Worm (Caenorhabditis elegans) whole organism, L3 larva: ENCODE data around the gene ptr-3.

Experiments used
- R02D3.7 ChIP-seq: fragments of 150-350 bp; optimal IDR thresholded peaks from 2 replicates; lab custom pipeline; 2014; ENCODE audit warnings: missing biosample characterization, missing genetic modification characterization
- ZK546.5 ChIP-seq: sonication (generic microtip); optimal IDR thresholded peaks from 2 replicates; lab custom pipeline; 2017; ENCODE audit warnings: missing biosample characterization, missing genetic modification characterization
- aly-2 ChIP-seq: fragments of 150-350 bp; optimal IDR thresholded peaks from 2 replicates; lab custom pipeline; 2014; ENCODE audit warnings: missing biosample characterization, missing genetic modification characterization
- ceh-28 ChIP-seq: fragments of 150-350 bp; optimal IDR thresholded peaks from 2 replicates; lab custom pipeline; 2014; ENCODE audit warnings: missing biosample characterization, missing genetic modification reagents, missing genetic modification characterization
- ceh-82 ChIP-seq: fragments of 150-350 bp; optimal IDR thresholded peaks from 2 replicates; lab custom pipeline; 2014; ENCODE audit warnings: missing biosample characterization, missing genetic modification characterization
- ceh-9 ChIP-seq: sonication (generic microtip); optimal IDR thresholded peaks from 2 replicates; lab custom pipeline; 2018; ENCODE audit warnings: missing biosample characterization, missing genetic modification characterization
- daf-12 ChIP-seq: fragments of 150-350 bp; optimal IDR thresholded peaks from 2 replicates; lab custom pipeline; 2014; ENCODE audit warnings: missing biosample characterization, missing genetic modification reagents, missing genetic modification characterization
- egl-27 ChIP-seq: sonication (generic microtip); optimal IDR thresholded peaks from 4 replicates; lab custom pipeline; 2017; ENCODE audit warnings: missing biosample characterization, missing genetic modification reagents, missing genetic modification characterization
- elt-1 ChIP-seq: fragments of 150-350 bp; optimal IDR thresholded peaks from 2 replicates; lab custom pipeline; 2014; ENCODE audit warnings: missing biosample characterization, missing genetic modification characterization
- elt-2 ChIP-seq: sonication (generic microtip); optimal IDR thresholded peaks from 2 replicates; lab custom pipeline; 2016; ENCODE audit warnings: missing genetic modification reagents, mild to moderate bottlenecking, missing genetic modification characterization, missing compliant biosample characterization
- elt-3 ChIP-seq, 3 experiments: fragments of 150-350 bp in 1 of 3; sonication (generic microtip) in 2 of 3; optimal IDR thresholded peaks; 2 replicates in 2 of 3; 4 replicates in 1 of 3; lab custom pipeline; 2014 to 2017; ENCODE audit warnings: missing biosample characterization in 3 of 3, missing genetic modification characterization in 3 of 3
- fkh-10 ChIP-seq: sonication (generic microtip); optimal IDR thresholded peaks from 2 replicates; lab custom pipeline; 2017; ENCODE audit warnings: missing biosample characterization, missing genetic modification reagents, missing genetic modification characterization
- fkh-2 ChIP-seq: fragments of 150-350 bp; optimal IDR thresholded peaks from 2 replicates; lab custom pipeline; 2014; ENCODE audit warnings: missing biosample characterization, missing genetic modification reagents, missing genetic modification characterization
- hmg-11 ChIP-seq: sonication (generic microtip); optimal IDR thresholded peaks from 2 replicates; lab custom pipeline; 2016; ENCODE audit warnings: missing genetic modification characterization, missing compliant biosample characterization
- jun-1 ChIP-seq: fragments of 150-350 bp; optimal IDR thresholded peaks from 2 replicates; lab custom pipeline; 2014; ENCODE audit warnings: missing biosample characterization, missing genetic modification reagents, missing genetic modification characterization
- lin-15B ChIP-seq: fragments of 150-350 bp; optimal IDR thresholded peaks from 2 replicates; lab custom pipeline; 2014; ENCODE audit warnings: missing biosample characterization, missing genetic modification characterization
- lin-39 ChIP-seq: fragments of 150-350 bp; optimal IDR thresholded peaks from 2 replicates; lab custom pipeline; 2018; ENCODE audit warnings: missing biosample characterization, missing genetic modification reagents, missing genetic modification characterization
- lsy-12 ChIP-seq: sonication (generic microtip); optimal IDR thresholded peaks from 2 replicates; lab custom pipeline; 2016; ENCODE audit warnings: mild to moderate bottlenecking, missing genetic modification characterization, missing compliant biosample characterization
- mml-1 ChIP-seq: fragments of 150-350 bp; sonication (generic microtip); optimal IDR thresholded peaks from 3 replicates; lab custom pipeline; 2014; ENCODE audit warnings: missing biosample characterization, missing genetic modification characterization
- nfya-1 ChIP-seq: sonication (generic microtip); optimal IDR thresholded peaks from 2 replicates; lab custom pipeline; 2017; ENCODE audit warnings: missing genetic modification characterization, mild to moderate bottlenecking, missing compliant biosample characterization, antibody characterized with exemption, moderate library complexity; ENCODE audit not compliant: insufficient read depth
- nhr-11 ChIP-seq: fragments of 150-350 bp; optimal IDR thresholded peaks from 2 replicates; lab custom pipeline; 2014; ENCODE audit warnings: missing biosample characterization, missing genetic modification characterization
- nhr-23 ChIP-seq: fragments of 150-350 bp; optimal IDR thresholded peaks from 2 replicates; lab custom pipeline; 2014; ENCODE audit warnings: missing biosample characterization, missing genetic modification reagents, missing genetic modification characterization
- nhr-28 ChIP-seq: fragments of 150-350 bp; optimal IDR thresholded peaks from 2 replicates; lab custom pipeline; 2014; ENCODE audit warnings: missing biosample characterization, missing genetic modification characterization
- nhr-43 ChIP-seq: sonication (generic microtip); optimal IDR thresholded peaks from 2 replicates; lab custom pipeline; 2016; ENCODE audit warnings: mild to moderate bottlenecking, missing genetic modification characterization, missing compliant biosample characterization; ENCODE audit not compliant: poor library complexity, severe bottlenecking
- nhr-76 ChIP-seq: fragments of 150-350 bp; sonication (generic microtip); optimal IDR thresholded peaks from 5 replicates; lab custom pipeline; 2014; ENCODE audit warnings: missing biosample characterization, missing genetic modification characterization
- nhr-77 ChIP-seq: fragments of 150-350 bp; optimal IDR thresholded peaks from 2 replicates; lab custom pipeline; 2014; ENCODE audit warnings: missing biosample characterization, missing genetic modification characterization
- pha-4 ChIP-seq: fragments of 150-350 bp; optimal IDR thresholded peaks from 2 replicates; lab custom pipeline; 2014; ENCODE audit warnings: missing biosample characterization, missing genetic modification reagents, missing genetic modification characterization
- sea-2 ChIP-seq: fragments of 150-350 bp; sonication (generic microtip); optimal IDR thresholded peaks from 4 replicates; lab custom pipeline; 2014; ENCODE audit warnings: missing biosample characterization, missing genetic modification reagents, missing genetic modification characterization
- skn-1 ChIP-seq: fragments of 150-350 bp; optimal IDR thresholded peaks from 2 replicates; lab custom pipeline; 2014; ENCODE audit warnings: missing biosample characterization, missing genetic modification characterization
- unc-39 ChIP-seq: sonication (generic microtip); optimal IDR thresholded peaks from 4 replicates; lab custom pipeline; 2017; ENCODE audit warnings: missing biosample characterization, missing genetic modification characterization
- unc-62 ChIP-seq: fragments of 150-350 bp; sonication (generic microtip); optimal IDR thresholded peaks from 4 replicates; lab custom pipeline; 2014; ENCODE audit warnings: missing biosample characterization, missing genetic modification reagents, missing genetic modification characterization
- zag-1 ChIP-seq: fragments of 150-350 bp; optimal IDR thresholded peaks from 2 replicates; lab custom pipeline; 2014; ENCODE audit warnings: missing biosample characterization, missing genetic modification characterization
- ztf-4 ChIP-seq: fragments of 150-350 bp; optimal IDR thresholded peaks from 2 replicates; lab custom pipeline; 2014; ENCODE audit warnings: missing biosample characterization, missing genetic modification characterization

ptr-3 gene

DNA sequence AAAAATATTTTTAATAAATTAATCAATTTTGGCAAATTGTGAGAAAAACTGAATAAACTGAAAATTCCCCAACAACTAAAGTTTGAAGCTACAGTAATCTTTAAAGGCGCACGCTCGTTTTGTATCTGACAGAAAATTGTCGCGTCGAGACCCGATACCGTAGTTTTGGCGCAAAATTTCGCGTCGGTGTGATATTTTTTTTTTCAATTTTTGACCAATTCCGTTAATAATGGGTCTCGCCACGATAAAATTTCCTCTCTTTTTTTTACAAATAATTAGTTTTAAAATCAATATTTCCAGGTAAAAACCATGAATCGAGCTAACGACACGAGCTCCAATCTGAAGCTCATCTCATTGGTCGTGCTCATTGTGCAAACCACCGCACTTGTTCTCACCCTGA is 21.2 kb upstream of the ptr-3 start, which contains the start of gene nstp-4:
TSS of gene nstp-4 (plus strand) at position 301 of the 400 bp plus-strand sequence.
- no peak for TF ChIP-seq jun-1
- TF ChIP-seq ceh-82 (tag; lab: Kevin White, UChicago): no peak
- TF ChIP-seq ceh-28 (tag; lab: Kevin White, UChicago): no peak
- TF ChIP-seq lin-15B (tag; lab: Kevin White, UChicago): no peak
- TF ChIP-seq nhr-23 (tag; lab: Kevin White, UChicago): no peak
- TF ChIP-seq nhr-11: no peak
- TF ChIP-seq ztf-4: no peak
- no peak for TF ChIP-seq elt-2
- TF ChIP-seq lin-39 (tag; lab: Kevin White, UChicago): no peak
- TF ChIP-seq mml-1 (tag; lab: Kevin White, UChicago): no peak
- no peak for TF ChIP-seq nhr-43 (tag; lab: Kevin White, UChicago)
- no peak for TF ChIP-seq aly-2 (tag; lab: Kevin White, UChicago)
- no peak for TF ChIP-seq pha-4 (tag; lab: Kevin White, UChicago)
- no peak for TF ChIP-seq nhr-28 (tag; lab: Kevin White, UChicago)
- TF ChIP-seq nhr-77: no peak
- TF ChIP-seq elt-1: no peak
- TF ChIP-seq R02D3.7: no peak
- no peak for TF ChIP-seq skn-1 (tag; lab: Kevin White, UChicago)
- TF ChIP-seq, all 47 proteins: peak for 0

DNA sequence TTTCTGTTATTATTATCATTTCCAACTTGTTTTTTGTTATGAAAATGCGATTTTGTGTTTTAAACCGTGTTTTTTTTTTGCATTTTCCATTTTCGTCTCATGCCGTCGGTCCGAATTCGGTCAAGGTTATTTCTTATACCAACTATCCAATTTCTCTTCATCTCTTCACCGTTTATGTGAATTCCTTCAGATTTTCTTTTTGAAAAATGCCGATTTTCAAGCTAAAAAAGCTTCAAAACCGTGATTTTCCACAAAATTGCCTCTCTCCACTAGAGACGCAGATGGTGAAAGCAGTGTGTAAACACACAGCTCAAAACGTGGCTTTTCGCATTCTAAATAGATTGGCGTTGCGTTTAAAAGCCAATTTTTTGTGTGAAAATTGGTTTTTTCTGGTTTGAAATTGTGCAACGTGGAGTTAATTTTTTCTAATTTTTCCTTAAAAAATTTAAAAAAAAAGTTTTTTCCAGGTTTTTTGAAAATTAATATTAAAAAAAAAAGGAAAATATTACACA is 20.5 kb upstream of the ptr-3 start:
- TF ChIP-seq sea-2 (GFP tag; lab: Kevin White, UChicago) (no peak), hmg-11 (tag; lab: Kevin White, UChicago) (no peak), elt-2 (peak; percentile 12)

DNA sequence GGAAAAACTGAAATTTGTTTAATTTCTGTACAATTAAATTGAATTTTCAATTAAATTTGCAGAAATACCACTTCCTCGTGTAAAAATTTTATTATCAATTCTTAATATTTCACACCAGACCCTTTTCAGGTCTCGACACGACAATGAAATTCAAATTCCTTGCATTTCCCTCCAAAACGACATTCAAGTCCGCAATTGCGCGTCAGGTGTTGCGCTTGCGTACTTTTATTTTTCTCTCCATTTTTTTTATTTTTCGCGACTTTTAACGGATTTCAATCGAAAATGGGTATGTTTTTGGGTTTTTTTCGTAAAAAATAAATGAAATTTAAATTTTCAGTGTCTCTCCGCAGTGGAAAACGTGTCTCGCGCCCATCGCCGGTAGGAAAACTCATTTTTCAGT is 18.6 kb upstream of the ptr-3 start, which contains the start of gene C03H5.3:
TSS of gene C03H5.3 (plus strand) at position 132 of the 400 bp plus-strand sequence.
- TF ChIP-seq egl-27 (no peak), nfya-1 (tag; lab: Kevin White, UChicago) (peak; percentile 53), nhr-76 (tag; lab: Kevin White, UChicago) (no peak), sea-2 (GFP tag; lab: Kevin White, UChicago) (no peak), hmg-11 (tag; lab: Kevin White, UChicago) (peak; percentile 45), daf-12 (tag; lab: Kevin White, UChicago) (no peak), nhr-23 (tag; lab: Kevin White, UChicago) (peak; percentile 25), lin-15B (tag; lab: Kevin White, UChicago) (peak; percentile 65), unc-62 (GFP tag; lab: Kevin White, UChicago) (no peak), unc-39 (tag; lab: Kevin White, UChicago) (no peak)

DNA sequence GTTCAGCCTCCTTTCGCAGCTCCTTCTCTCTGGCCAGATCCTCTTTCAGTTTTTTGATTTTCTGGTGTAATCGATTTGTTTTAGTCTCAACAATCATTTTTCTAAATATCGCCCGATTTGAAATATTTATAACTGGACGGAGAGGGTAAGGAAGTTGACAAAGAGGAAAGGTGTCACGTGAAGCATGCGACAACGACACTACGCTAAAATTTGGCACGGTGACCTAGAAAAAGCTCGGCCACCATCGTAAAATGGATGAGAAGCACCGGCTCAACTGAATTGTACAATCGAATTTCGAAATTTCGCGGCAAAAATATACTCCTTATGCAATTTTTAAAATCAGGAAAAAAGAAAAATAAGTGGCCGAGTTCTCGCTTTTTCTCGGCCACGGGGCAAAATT is 17.9 kb upstream of the ptr-3 start, which contains the start of gene C03H5.5:
TSS of gene C03H5.5 (minus strand) at position 101 of the 400 bp plus-strand sequence.
- TF ChIP-seq fkh-2 (no peak), aly-2 (tag; lab: Kevin White, UChicago) (no peak), fkh-10 (GFP tag; lab: Kevin White, UChicago) (no peak), sea-2 (GFP tag; lab: Kevin White, UChicago) (no peak), unc-62 (GFP tag; lab: Kevin White, UChicago) (no peak), ceh-9 (no peak), zag-1 (no peak), hmg-11 (tag; lab: Kevin White, UChicago) (no peak), nhr-43 (tag; lab: Kevin White, UChicago) (no peak), nhr-76 (tag; lab: Kevin White, UChicago) (no peak), elt-3 (tag; optimal IDR thresholded peaks at IDR 0.05; lab: Kevin White, UChicago) (no peak), ZK546.5 (tag; lab: Kevin White, UChicago) (no peak), lin-15B (tag; lab: Kevin White, UChicago) (no peak), elt-2 (no peak), skn-1 (tag; lab: Kevin White, UChicago) (no peak), nhr-23 (tag; lab: Kevin White, UChicago) (no peak), lsy-12 (no peak), egl-27 (no peak), lin-39 (tag; lab: Kevin White, UChicago) (no peak), pha-4 (tag; lab: Kevin White, UChicago) (no peak)
